Fruit fly (Drosophila melanogaster) S2 (cell line): ENCODE results near the gene yellow-g2.

Experiments
- CG8478 ChIP-seq: fragments of >200 bp; optimal IDR thresholded peaks from 2 replicates; lab custom pipeline; 2018
- CTCF ChIP-seq, 2 experiments: fragments of >200 bp; optimal IDR thresholded peaks; 2 replicates each; lab custom pipeline; 2018

dm6 chr3L:2273392-2273791, 3.0 kb upstream of the yellow-g2 start:
- TF ChIP-seq CTCF (optimal IDR thresholded peaks at IDR 0.05; lab: Kevin White, UChicago) (no peak), CG8478 (lab: Kevin White, UChicago) (no peak)
